Worm (Caenorhabditis elegans) whole organism, L1 larva: ENCODE measurements around the gene M02B7.2.
A peak's percentile ranks its signal among the peaks of the same experiment; 100 is the strongest.

Experiments
- C04F5.9 ChIP-seq: sonication (generic microtip); optimal IDR thresholded peaks from 2 replicates; lab custom pipeline; 2016; ENCODE audit warnings: missing genetic modification characterization, missing compliant biosample characterization
- C34B4.2 ChIP-seq: sonication (generic microtip); optimal IDR thresholded peaks from 2 replicates; lab custom pipeline; 2017; ENCODE audit warnings: mild to moderate bottlenecking, missing genetic modification characterization, missing compliant biosample characterization
- F16B12.6 ChIP-seq: fragments of 150-350 bp; optimal IDR thresholded peaks from 2 replicates; lab custom pipeline; 2014; ENCODE audit warnings: missing biosample characterization, missing genetic modification characterization
- alr-1 ChIP-seq: fragments of 200-800 bp; sonication (Bioruptor generic); optimal IDR thresholded peaks from 2 replicates; lab custom pipeline; 2018; ENCODE audit warnings: borderline replicate concordance, mild to moderate bottlenecking, missing genetic modification characterization, missing compliant biosample characterization
- aly-2 ChIP-seq: fragments of 150-350 bp; optimal IDR thresholded peaks from 2 replicates; lab custom pipeline; 2014; ENCODE audit warnings: missing biosample characterization, missing genetic modification characterization
- blmp-1 ChIP-seq: fragments of 150-350 bp; optimal IDR thresholded peaks from 2 replicates; lab custom pipeline; 2014; ENCODE audit warnings: missing biosample characterization, missing genetic modification characterization
- ceh-63 ChIP-seq: fragments of 200-800 bp; sonication (Bioruptor generic); optimal IDR thresholded peaks from 2 replicates; lab custom pipeline; 2018; ENCODE audit warnings: mild to moderate bottlenecking, missing genetic modification characterization, missing compliant biosample characterization
- ceh-8 ChIP-seq: fragments of 200-800 bp; sonication (Bioruptor generic); optimal IDR thresholded peaks from 2 replicates; lab custom pipeline; 2018; ENCODE audit warnings: mild to moderate bottlenecking, missing genetic modification characterization, moderate library complexity, missing compliant biosample characterization
- ceh-82 ChIP-seq, 3 experiments: fragments of 150-350 bp in 1 of 3; sonication (generic microtip) in 2 of 3; optimal IDR thresholded peaks; 2 replicates each; lab custom pipeline; 2014 to 2017; ENCODE audit warnings: missing biosample characterization in 3 of 3, missing genetic modification characterization in 3 of 3
- ceh-90 ChIP-seq: sonication (generic microtip); optimal IDR thresholded peaks from 2 replicates; lab custom pipeline; 2016; ENCODE audit warnings: missing genetic modification characterization, missing compliant biosample characterization
- ces-1 ChIP-seq: fragments of 150-350 bp; optimal IDR thresholded peaks from 2 replicates; lab custom pipeline; 2014; ENCODE audit warnings: missing biosample characterization, missing genetic modification reagents, missing genetic modification characterization
- efl-1 ChIP-seq, 4 experiments: fragments of 150-350 bp; optimal IDR thresholded peaks in 3 of 4; peaks in 1 of 4; 1 replicate in 1 of 4; 2 replicates in 3 of 4; lab custom pipeline; 2014; ENCODE audit warnings: missing biosample characterization in 2 of 4, missing genetic modification characterization in 2 of 4, missing genetic modification reagents in 2 of 4
- efl-3 ChIP-seq: fragments of 200-800 bp; sonication (Bioruptor generic); optimal IDR thresholded peaks from 2 replicates; lab custom pipeline; 2018; ENCODE audit warnings: mild to moderate bottlenecking, missing genetic modification characterization, missing compliant biosample characterization
- egl-13 ChIP-seq: sonication (generic microtip); optimal IDR thresholded peaks from 2 replicates; lab custom pipeline; 2016; ENCODE audit warnings: missing genotype, missing genetic modification reagents, missing genetic modification characterization, missing compliant biosample characterization
- elt-2 ChIP-seq: sonication (generic microtip); optimal IDR thresholded peaks from 2 replicates; lab custom pipeline; 2016; ENCODE audit warnings: missing genetic modification characterization, mild to moderate bottlenecking, inconsistent platforms, missing compliant biosample characterization, missing genetic modification reagents
- ets-5 ChIP-seq: fragments of 200-800 bp; sonication (Bioruptor generic); IDR thresholded peaks from 2 replicates; pipeline ENCODE4 v1.3.6; 2022; ENCODE audit warnings: missing genetic modification characterization, missing compliant biosample characterization
- fkh-4 ChIP-seq: sonication (generic microtip); optimal IDR thresholded peaks from 2 replicates; lab custom pipeline; 2016; ENCODE audit warnings: missing compliant biosample characterization, missing genetic modification characterization, borderline replicate concordance
- fkh-8 ChIP-seq: sonication (generic microtip); optimal IDR thresholded peaks from 2 replicates; lab custom pipeline; 2016; ENCODE audit warnings: mild to moderate bottlenecking, missing genetic modification characterization, missing compliant biosample characterization
- grh-1 ChIP-seq: fragments of 200-800 bp; sonication (Bioruptor generic); IDR thresholded peaks from 2 replicates; pipeline ENCODE4 v1.3.6; 2022; ENCODE audit warnings: missing genetic modification reagents, missing genetic modification characterization, missing compliant biosample characterization
- hlh-17 ChIP-seq: fragments of 200-800 bp; sonication (Bioruptor generic); optimal IDR thresholded peaks from 2 replicates; lab custom pipeline; 2018; ENCODE audit warnings: missing genetic modification characterization, mild to moderate bottlenecking, missing compliant biosample characterization, moderate library complexity, borderline replicate concordance
- isw-1 ChIP-seq: fragments of 200-800 bp; sonication (Bioruptor generic); IDR thresholded peaks from 2 replicates; pipeline ENCODE4 v1.3.6; 2022; ENCODE audit warnings: missing genetic modification characterization, missing compliant biosample characterization
- lin-14 ChIP-seq: fragments of 200-800 bp; sonication (Bioruptor generic); optimal IDR thresholded peaks from 2 replicates; lab custom pipeline; 2018; ENCODE audit warnings: mild to moderate bottlenecking, missing genetic modification characterization, moderate library complexity, missing compliant biosample characterization
- lin-15B ChIP-seq: fragments of 150-350 bp; sonication (generic microtip); optimal IDR thresholded peaks from 3 replicates; lab custom pipeline; 2014; ENCODE audit warnings: missing biosample characterization, missing genetic modification characterization
- lin-35 ChIP-seq, 2 experiments: fragments of 150-350 bp; optimal IDR thresholded peaks; 2 replicates each; lab custom pipeline; 2014; ENCODE audit warnings: missing biosample characterization in 2 of 2, missing genetic modification characterization in 2 of 2, missing genetic modification reagents in 2 of 2
- lsy-2 ChIP-seq, 2 experiments: fragments of 150-350 bp; optimal IDR thresholded peaks; 2 replicates each; lab custom pipeline; 2014; ENCODE audit warnings: missing biosample characterization in 2 of 2, missing genetic modification characterization in 2 of 2
- mab-9 ChIP-seq: fragments of 200-800 bp; sonication (Bioruptor generic); IDR thresholded peaks from 2 replicates; pipeline ENCODE4 v1.3.6; 2022; ENCODE audit warnings: missing genetic modification reagents, missing genetic modification characterization, missing compliant biosample characterization
- mef-2 ChIP-seq: fragments of 150-350 bp; optimal IDR thresholded peaks from 2 replicates; lab custom pipeline; 2014; ENCODE audit warnings: missing biosample characterization, missing genetic modification characterization
- mep-1 ChIP-seq: fragments of 150-350 bp; optimal IDR thresholded peaks from 2 replicates; lab custom pipeline; 2014; ENCODE audit warnings: missing biosample characterization, missing genetic modification characterization
- nhr-11 ChIP-seq: fragments of 150-350 bp; optimal IDR thresholded peaks from 2 replicates; lab custom pipeline; 2014; ENCODE audit warnings: missing biosample characterization, missing genetic modification characterization
- nhr-12 ChIP-seq: sonication (generic microtip); optimal IDR thresholded peaks from 2 replicates; lab custom pipeline; 2017; ENCODE audit warnings: missing biosample characterization, missing genetic modification characterization
- nhr-19 ChIP-seq: fragments of 200-800 bp; sonication (Bioruptor generic); conservative IDR thresholded peaks from 2 replicates; pipeline ENCODE4 v1.3.6; 2022; ENCODE audit warnings: missing genetic modification characterization, missing compliant biosample characterization
- nhr-20 ChIP-seq: sonication (generic microtip); optimal IDR thresholded peaks from 2 replicates; lab custom pipeline; 2016; ENCODE audit warnings: mild to moderate bottlenecking, missing genetic modification characterization, missing compliant biosample characterization
- nhr-47 ChIP-seq: sonication (generic microtip); optimal IDR thresholded peaks from 2 replicates; lab custom pipeline; 2016; ENCODE audit warnings: mild to moderate bottlenecking, missing genetic modification characterization, moderate library complexity, missing compliant biosample characterization
- nhr-71 ChIP-seq: sonication (generic microtip); optimal IDR thresholded peaks from 2 replicates; lab custom pipeline; 2016; ENCODE audit warnings: mild to moderate bottlenecking, missing genetic modification characterization, moderate library complexity, missing compliant biosample characterization
- nhr-76 ChIP-seq: sonication (generic microtip); optimal IDR thresholded peaks from 2 replicates; lab custom pipeline; 2017; ENCODE audit warnings: missing biosample characterization, missing genetic modification characterization
- nhr-77 ChIP-seq: fragments of 150-350 bp; optimal IDR thresholded peaks from 2 replicates; lab custom pipeline; 2014; ENCODE audit warnings: missing biosample characterization, missing genetic modification characterization
- nhr-84 ChIP-seq: sonication (generic microtip); optimal IDR thresholded peaks from 2 replicates; lab custom pipeline; 2017; ENCODE audit warnings: missing biosample characterization, missing genetic modification characterization
- nhr-85 ChIP-seq: sonication (generic microtip); peaks from one replicate; lab custom pipeline; 2016; ENCODE audit warnings: missing genetic modification characterization, inconsistent platforms, missing compliant biosample characterization
- nhr-90 ChIP-seq: sonication (generic microtip); optimal IDR thresholded peaks from 2 replicates; lab custom pipeline; 2016; ENCODE audit warnings: mild to moderate bottlenecking, missing genetic modification characterization, missing compliant biosample characterization; ENCODE audit not compliant: poor library complexity
- pag-3 ChIP-seq: sonication (generic microtip); optimal IDR thresholded peaks from 2 replicates; lab custom pipeline; 2017; ENCODE audit warnings: missing genetic modification characterization, mild to moderate bottlenecking, missing compliant biosample characterization, antibody characterized with exemption, borderline replicate concordance; ENCODE audit not compliant: insufficient read depth
- pax-3 ChIP-seq: fragments of 200-800 bp; sonication (Bioruptor generic); optimal IDR thresholded peaks from 2 replicates; lab custom pipeline; 2018; ENCODE audit warnings: mild to moderate bottlenecking, missing genetic modification characterization, moderate library complexity, missing compliant biosample characterization
- pqm-1 ChIP-seq: sonication (generic microtip); optimal IDR thresholded peaks from 3 replicates; lab custom pipeline; 2017; ENCODE audit warnings: missing biosample characterization, missing genetic modification characterization
- snu-23 ChIP-seq: sonication (generic microtip); optimal IDR thresholded peaks from 2 replicates; lab custom pipeline; 2016; ENCODE audit warnings: missing genetic modification characterization, missing compliant biosample characterization
- sox-4 ChIP-seq: sonication (generic microtip); optimal IDR thresholded peaks from 2 replicates; lab custom pipeline; 2016; ENCODE audit warnings: missing genetic modification characterization, missing compliant biosample characterization
- sptf-1 ChIP-seq: fragments of 150-350 bp; optimal IDR thresholded peaks from 2 replicates; lab custom pipeline; 2014; ENCODE audit warnings: missing biosample characterization, missing genetic modification characterization
- swsn-7 ChIP-seq: sonication (generic microtip); optimal IDR thresholded peaks from 2 replicates; lab custom pipeline; 2016; ENCODE audit warnings: missing genetic modification characterization, missing compliant biosample characterization
- tbx-2 ChIP-seq: sonication (generic microtip); optimal IDR thresholded peaks from 2 replicates; lab custom pipeline; 2016; ENCODE audit warnings: missing genetic modification characterization, missing compliant biosample characterization
- tlp-1 ChIP-seq: fragments of 150-350 bp; optimal IDR thresholded peaks from 2 replicates; lab custom pipeline; 2014; ENCODE audit warnings: missing biosample characterization, missing genetic modification characterization
- unc-86 ChIP-seq: sonication (generic microtip); optimal IDR thresholded peaks from 2 replicates; lab custom pipeline; 2016; ENCODE audit warnings: missing genetic modification characterization, missing compliant biosample characterization
- vab-15 ChIP-seq: sonication (generic microtip); optimal IDR thresholded peaks from 2 replicates; lab custom pipeline; 2017; ENCODE audit warnings: missing genotype, mild to moderate bottlenecking, missing genetic modification characterization, missing compliant biosample characterization
- xbp-1 ChIP-seq: sonication (generic microtip); optimal IDR thresholded peaks from 2 replicates; lab custom pipeline; 2016; ENCODE audit warnings: missing genetic modification characterization, missing compliant biosample characterization
- zag-1 ChIP-seq: fragments of 150-350 bp; optimal IDR thresholded peaks from 2 replicates; lab custom pipeline; 2014; ENCODE audit warnings: missing biosample characterization, missing genetic modification characterization
- ztf-4 ChIP-seq: fragments of 150-350 bp; optimal IDR thresholded peaks from 2 replicates; lab custom pipeline; 2014; ENCODE audit warnings: missing biosample characterization, missing genetic modification characterization

Gene M02B7.2

ce11 chrIV:3803252-3803651, at the start of gene M02B7.2, which contains the start of gene algn-14:
M02B7.2 (plus strand) TSS chrIV:3803581.
algn-14 (minus strand) TSS chrIV:3803426.
- peak; percentile 23 to 44 (median 25) for TF ChIP-seq ceh-82 (tag; optimal IDR thresholded peaks at IDR 0.05; lab: Kevin White, UChicago)
- TF ChIP-seq alr-1, result no peak
- TF ChIP-seq ceh-8 (GFP tag; lab: Kevin White, UChicago), result no peak
- TF ChIP-seq vab-15 (tag; lab: Kevin White, UChicago), result no peak
- no peak for TF ChIP-seq nhr-12 (tag; lab: Kevin White, UChicago)
- no peak for TF ChIP-seq zag-1 (tag; lab: Kevin White, UChicago)
- TF ChIP-seq ztf-4 (tag; lab: Kevin White, UChicago), result peak; percentile 43
- TF ChIP-seq fkh-8 (tag; lab: Kevin White, UChicago), result peak; percentile 74
- no peak for TF ChIP-seq efl-3 (GFP tag; lab: Kevin White, UChicago)
- TF ChIP-seq swsn-7 (tag; lab: Kevin White, UChicago), result peak; percentile 78
- peak; percentile 73 to 76 for TF ChIP-seq lsy-2 (tag; optimal IDR thresholded peaks at IDR 0.05; lab: Kevin White, UChicago)
- TF ChIP-seq mep-1, result peak; percentile 60
- TF ChIP-seq nhr-19 (GFP tag; lab: Robert Waterston, UW), result peak; percentile 63
- TF ChIP-seq snu-23 (GFP tag; lab: Kevin White, UChicago), result peak; percentile 82
- TF ChIP-seq sptf-1 (tag; lab: Kevin White, UChicago), result no peak
- no peak for TF ChIP-seq tlp-1 (tag; lab: Kevin White, UChicago)
- no peak for TF ChIP-seq F16B12.6
- no peak for TF ChIP-seq nhr-84 (tag; lab: Kevin White, UChicago)
- TF ChIP-seq nhr-11 (tag; lab: Kevin White, UChicago), result no peak
- TF ChIP-seq ces-1 (GFP tag; lab: Kevin White, UChicago), result no peak
- peak; percentile 64 for TF ChIP-seq elt-2 (tag; lab: Kevin White, UChicago)
- peak; percentile 79 for TF ChIP-seq xbp-1 (tag; lab: Kevin White, UChicago)
- TF ChIP-seq C34B4.2, result no peak
- TF ChIP-seq sox-4 (tag; lab: Kevin White, UChicago), result peak; percentile 85
- no peak for TF ChIP-seq ets-5 (GFP tag; lab: Robert Waterston, UW)
- TF ChIP-seq lin-35 (GFP tag; optimal IDR thresholded peaks at IDR 0.05; lab: Kevin White, UChicago), result peak; percentile 55 to 61
- no peak for TF ChIP-seq lin-14 (GFP tag; lab: Kevin White, UChicago)
- peak; percentile 63 to 65 for TF ChIP-seq efl-1 (optimal IDR thresholded peaks at IDR 0.05; lab: Kevin White, UChicago)
- TF ChIP-seq efl-1 (GFP tag; optimal IDR thresholded peaks at IDR 0.05 in 1 of 2; lab: Kevin White, UChicago), result peak; percentile 63 to 96
- peak; percentile 50 for TF ChIP-seq unc-86 (tag; lab: Kevin White, UChicago)
- no peak for TF ChIP-seq mab-9
- no peak for TF ChIP-seq pag-3 (tag; lab: Kevin White, UChicago)
- TF ChIP-seq mef-2 (tag; lab: Kevin White, UChicago), result no peak
- no peak for TF ChIP-seq blmp-1
- TF ChIP-seq hlh-17 (GFP tag; lab: Kevin White, UChicago), result no peak
- TF ChIP-seq fkh-4 (tag; lab: Kevin White, UChicago), result peak; percentile 90
- TF ChIP-seq lin-15B, result no peak
- no peak for TF ChIP-seq pqm-1 (tag; lab: Kevin White, UChicago)
- peak; percentile 60 for TF ChIP-seq aly-2
- peak; percentile 86 for TF ChIP-seq nhr-90 (tag; lab: Kevin White, UChicago)
- TF ChIP-seq nhr-47 (tag; lab: Kevin White, UChicago), result peak; percentile 84
- peak; percentile 54 for TF ChIP-seq C04F5.9 (tag; lab: Kevin White, UChicago)
- TF ChIP-seq nhr-20 (tag; lab: Kevin White, UChicago), result peak; percentile 79
- peak; percentile 88 for TF ChIP-seq ceh-90
- peak; percentile 84 for TF ChIP-seq tbx-2 (tag; lab: Kevin White, UChicago)
- TF ChIP-seq pax-3, result peak; percentile 79
- TF ChIP-seq nhr-77, result peak; percentile 0
- no peak for TF ChIP-seq nhr-76 (tag; lab: Kevin White, UChicago)
- peak; percentile 29 for TF ChIP-seq isw-1
- no peak for TF ChIP-seq ceh-63 (GFP tag; lab: Kevin White, UChicago)
- peak; percentile 85 for TF ChIP-seq nhr-85 (tag; lab: Kevin White, UChicago)
- TF ChIP-seq nhr-71, result peak; percentile 84
- TF ChIP-seq grh-1 (GFP tag; lab: Robert Waterston, UW), result peak; percentile 12; the same call in 1 of the 2 replicates
- peak; percentile 75 for TF ChIP-seq egl-13
